Worm (Caenorhabditis elegans) whole organism, L1 larva: ENCODE data around the gene sym-3.
A peak's percentile ranks its signal among the peaks of the same experiment; 100 is the strongest.

ENCODE experiments used
- dpl-1 ChIP-seq, 3 experiments: fragments of 150-350 bp in 2 of 3; sonication (generic microtip) in 1 of 3; optimal IDR thresholded peaks; 2 replicates each; lab custom pipeline; 2014 to 2017; ENCODE audit warnings: missing biosample characterization in 3 of 3, missing genetic modification characterization in 3 of 3, missing genetic modification reagents in 3 of 3
- dsc-1 ChIP-seq: sonication (generic microtip); optimal IDR thresholded peaks from 2 replicates; lab custom pipeline; 2016; ENCODE audit warnings: mild to moderate bottlenecking, missing genetic modification characterization, missing compliant biosample characterization
- elt-2 ChIP-seq: sonication (generic microtip); optimal IDR thresholded peaks from 2 replicates; lab custom pipeline; 2016; ENCODE audit warnings: missing genetic modification characterization, mild to moderate bottlenecking, inconsistent platforms, missing compliant biosample characterization, missing genetic modification reagents
- hlh-4 ChIP-seq: sonication (generic microtip); optimal IDR thresholded peaks from 2 replicates; lab custom pipeline; 2016; ENCODE audit warnings: mild to moderate bottlenecking, missing genetic modification characterization, missing compliant biosample characterization
- lin-39 ChIP-seq: fragments of 150-350 bp; optimal IDR thresholded peaks from 2 replicates; lab custom pipeline; 2014; ENCODE audit warnings: missing biosample characterization, missing genetic modification reagents, missing genetic modification characterization
- mef-2 ChIP-seq: fragments of 150-350 bp; optimal IDR thresholded peaks from 2 replicates; lab custom pipeline; 2014; ENCODE audit warnings: missing biosample characterization, missing genetic modification characterization
- nhr-11 ChIP-seq: fragments of 150-350 bp; optimal IDR thresholded peaks from 2 replicates; lab custom pipeline; 2014; ENCODE audit warnings: missing biosample characterization, missing genetic modification characterization
- nhr-12 ChIP-seq: sonication (generic microtip); optimal IDR thresholded peaks from 2 replicates; lab custom pipeline; 2017; ENCODE audit warnings: missing biosample characterization, missing genetic modification characterization
- sup-37 ChIP-seq: fragments of 200-800 bp; sonication (Bioruptor generic); optimal IDR thresholded peaks from 2 replicates; lab custom pipeline; 2018; ENCODE audit warnings: mild to moderate bottlenecking, missing genetic modification characterization, missing compliant biosample characterization
- zip-4 ChIP-seq: fragments of 200-800 bp; sonication (Bioruptor generic); optimal IDR thresholded peaks from 2 replicates; lab custom pipeline; 2018; ENCODE audit warnings: mild to moderate bottlenecking, missing genetic modification characterization, moderate library complexity, missing compliant biosample characterization
- ztf-11 ChIP-seq, 2 experiments: sonication (generic microtip); optimal IDR thresholded peaks; 2 replicates each; lab custom pipeline; 2016 to 2017; ENCODE audit warnings: missing genetic modification characterization in 2 of 2, missing biosample characterization in 1 of 2, missing compliant biosample characterization in 1 of 2

DNA sequence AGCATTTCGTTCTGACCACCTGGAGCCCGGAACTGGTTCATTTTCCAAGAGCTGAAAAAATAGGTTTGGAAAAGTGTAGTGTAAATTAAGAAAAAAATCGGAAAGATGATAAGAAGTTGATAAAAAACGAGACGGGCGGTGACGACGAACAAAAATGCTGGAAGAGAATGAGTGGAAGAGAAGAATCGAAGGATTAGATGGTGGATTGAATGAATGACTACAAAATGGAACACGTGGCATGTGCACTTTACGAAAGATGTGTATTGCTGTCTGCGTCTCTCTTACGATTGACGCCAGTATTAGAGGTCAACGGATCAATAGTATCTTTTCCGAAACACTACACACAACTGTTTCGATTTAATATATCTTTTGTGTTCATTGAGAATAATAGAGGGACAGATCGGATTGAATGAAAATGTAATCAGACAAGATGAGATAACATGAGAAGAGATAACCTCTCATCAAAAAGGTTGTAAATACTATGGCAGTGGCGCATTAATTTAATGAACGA, 7.2 kb downstream of the sym-3 start, which contains the start of gene sft-4:
- TF ChIP-seq nhr-11 (tag; lab: Kevin White, UChicago) (no peak), lin-39 (tag; lab: Kevin White, UChicago) (no peak), dsc-1 (tag; lab: Kevin White, UChicago) (peak; percentile 26), ztf-11 (tag; optimal IDR thresholded peaks at IDR 0.05; lab: Kevin White, UChicago) (no peak), hlh-4 (tag; lab: Kevin White, UChicago) (no peak), nhr-12 (tag; lab: Kevin White, UChicago) (no peak), zip-4 (GFP tag; lab: Kevin White, UChicago) (no peak), dpl-1 (GFP tag; optimal IDR thresholded peaks at IDR 0.05; lab: Kevin White, UChicago) (no peak), sup-37 (GFP tag; lab: Kevin White, UChicago) (no peak), elt-2 (tag; lab: Kevin White, UChicago) (peak; percentile 9), mef-2 (tag; lab: Kevin White, UChicago) (no peak)
